Worm (Caenorhabditis elegans) whole organism, mixed stage, embryonic: ENCODE measurements around the gene F26A1.19.

Experiments
- drap-1 ChIP-seq: fragments of 200-800 bp; sonication (Bioruptor generic); optimal IDR thresholded peaks from 3 replicates; lab custom pipeline; 2018; ENCODE audit warnings: mild to moderate bottlenecking, missing genetic modification characterization, missing compliant biosample characterization
- elt-1 ChIP-seq: sonication (generic microtip); optimal IDR thresholded peaks from 2 replicates; lab custom pipeline; 2017; ENCODE audit warnings: missing genetic modification characterization, mild to moderate bottlenecking, missing compliant biosample characterization, antibody characterized with exemption, moderate library complexity, borderline replicate concordance; ENCODE audit not compliant: insufficient read depth
- flh-1 ChIP-seq: fragments of 200-800 bp; sonication (Bioruptor generic); optimal IDR thresholded peaks from 2 replicates; lab custom pipeline; 2018; ENCODE audit warnings: mild to moderate bottlenecking, missing genetic modification characterization, moderate library complexity, missing compliant biosample characterization
- lin-13 ChIP-seq: fragments of 150-350 bp; optimal IDR thresholded peaks from 2 replicates; lab custom pipeline; 2014; ENCODE audit warnings: missing biosample characterization, missing genetic modification characterization
- lsy-2 ChIP-seq: fragments of 150-350 bp; optimal IDR thresholded peaks from 2 replicates; lab custom pipeline; 2014; ENCODE audit warnings: missing biosample characterization, missing genetic modification characterization
- nhr-28 ChIP-seq: fragments of 150-350 bp; optimal IDR thresholded peaks from 2 replicates; lab custom pipeline; 2014; ENCODE audit warnings: missing biosample characterization, missing genetic modification characterization
- nhr-76 ChIP-seq: sonication (generic microtip); optimal IDR thresholded peaks from 2 replicates; lab custom pipeline; 2017; ENCODE audit warnings: missing biosample characterization, missing genetic modification characterization
- pha-4 ChIP-seq: fragments of 150-350 bp; optimal IDR thresholded peaks from 2 replicates; lab custom pipeline; 2018; ENCODE audit warnings: missing biosample characterization, missing genetic modification reagents, missing genetic modification characterization
- sptf-1 ChIP-seq: sonication (generic microtip); optimal IDR thresholded peaks from 2 replicates; lab custom pipeline; 2017; ENCODE audit warnings: mild to moderate bottlenecking, missing genetic modification characterization, moderate library complexity, missing compliant biosample characterization
- tbx-8 ChIP-seq: fragments of 200-800 bp; sonication (Bioruptor generic); optimal IDR thresholded peaks from 2 replicates; lab custom pipeline; 2018; ENCODE audit warnings: mild to moderate bottlenecking, missing genetic modification characterization, moderate library complexity, missing compliant biosample characterization
- unc-120 ChIP-seq: sonication (generic microtip); optimal IDR thresholded peaks from 2 replicates; lab custom pipeline; 2017; ENCODE audit warnings: missing genetic modification characterization, missing compliant biosample characterization; ENCODE audit not compliant: poor library complexity, severe bottlenecking
- unc-62 ChIP-seq: fragments of 150-350 bp; optimal IDR thresholded peaks from 2 replicates; lab custom pipeline; 2014; ENCODE audit warnings: missing biosample characterization, missing genetic modification reagents, missing genetic modification characterization

ce11 chrIII:4792560-4793136 is 44.9 kb upstream of the F26A1.19 start, which contains the start of gene mip-1:
- TF ChIP-seq nhr-28 (tag; lab: Kevin White, UChicago) = no peak
- no peak for TF ChIP-seq elt-1 (tag; lab: Kevin White, UChicago)
- no peak for TF ChIP-seq flh-1 (GFP tag; lab: Kevin White, UChicago)
- TF ChIP-seq lsy-2 (tag; lab: Kevin White, UChicago) = no peak
- TF ChIP-seq sptf-1 (tag; lab: Kevin White, UChicago) = no peak
- TF ChIP-seq unc-120 (tag; lab: Kevin White, UChicago) = no peak
- no peak for TF ChIP-seq pha-4 (tag; lab: Kevin White, UChicago)
- no peak for TF ChIP-seq tbx-8 (GFP tag; lab: Kevin White, UChicago)
- TF ChIP-seq lin-13 (tag; lab: Kevin White, UChicago) = no peak
- TF ChIP-seq nhr-76 (tag; lab: Kevin White, UChicago) = no peak
- no peak for TF ChIP-seq unc-62 (GFP tag; lab: Kevin White, UChicago)
- no peak for TF ChIP-seq drap-1
